Worm (Caenorhabditis elegans) whole organism, young adult: ENCODE data around the gene bath-10.

Source experiments
- B0035.1 ChIP-seq: sonication (generic microtip); optimal IDR thresholded peaks from 2 replicates; lab custom pipeline; 2016; ENCODE audit warnings: missing genetic modification characterization, mild to moderate bottlenecking, missing compliant biosample characterization, missing genotype, missing genetic modification reagents
- B0261.1 ChIP-seq: sonication (generic microtip); optimal IDR thresholded peaks from 2 replicates; lab custom pipeline; 2016; ENCODE audit warnings: mild to moderate bottlenecking, missing genetic modification characterization, moderate library complexity, missing compliant biosample characterization
- D2030.7 ChIP-seq: fragments of 200-800 bp; sonication (Bioruptor generic); IDR thresholded peaks from 2 replicates; pipeline ENCODE4 v1.3.6; 2022; ENCODE audit warnings: missing genetic modification reagents, missing genetic modification characterization, missing compliant biosample characterization
- F22D6.2 ChIP-seq: sonication (generic microtip); optimal IDR thresholded peaks from 2 replicates; lab custom pipeline; 2016; ENCODE audit warnings: mild to moderate bottlenecking, missing genetic modification characterization, missing compliant biosample characterization
- F49E8.2 ChIP-seq: sonication (generic microtip); optimal IDR thresholded peaks from 3 replicates; lab custom pipeline; 2017; ENCODE audit warnings: missing genetic modification characterization, mild to moderate bottlenecking, missing compliant biosample characterization, antibody characterized with exemption, moderate library complexity; ENCODE audit not compliant: insufficient read depth
- F57A8.1 ChIP-seq: fragments of 200-800 bp; sonication (Bioruptor generic); optimal IDR thresholded peaks from 2 replicates; lab custom pipeline; 2018; ENCODE audit warnings: mild to moderate bottlenecking, missing genetic modification characterization, moderate library complexity, missing compliant biosample characterization
- F57C9.4 ChIP-seq: sonication (generic microtip); optimal IDR thresholded peaks from 2 replicates; lab custom pipeline; 2017; ENCODE audit warnings: mild to moderate bottlenecking, missing genetic modification characterization, missing compliant biosample characterization
- T07F8.4 ChIP-seq: sonication (generic microtip); optimal IDR thresholded peaks from 2 replicates; lab custom pipeline; 2016; ENCODE audit warnings: mild to moderate bottlenecking, missing genetic modification characterization, moderate library complexity, missing compliant biosample characterization
- T26A5.8 ChIP-seq: sonication (generic microtip); optimal IDR thresholded peaks from 2 replicates; lab custom pipeline; 2016; ENCODE audit warnings: missing genetic modification characterization, missing compliant biosample characterization
- Y67H2A.10 ChIP-seq: fragments of 200-800 bp; sonication (Bioruptor generic); conservative IDR thresholded peaks from 2 replicates; pipeline ENCODE4 v1.3.6; 2022; ENCODE audit warnings: missing genetic modification reagents, missing genetic modification characterization, missing compliant biosample characterization
- Y79H2A.3 ChIP-seq: fragments of 200-800 bp; sonication (Bioruptor generic); conservative IDR thresholded peaks from 2 replicates; pipeline ENCODE4 v1.3.6; 2022; ENCODE audit warnings: missing genetic modification reagents, missing genetic modification characterization, missing compliant biosample characterization
- aptf-3 ChIP-seq: fragments of 200-800 bp; sonication (Bioruptor generic); IDR thresholded peaks from 2 replicates; pipeline ENCODE4 v1.3.6; 2022; ENCODE audit warnings: missing genetic modification characterization, missing compliant biosample characterization
- attf-3 ChIP-seq: fragments of 200-800 bp; sonication (Bioruptor generic); conservative IDR thresholded peaks from 2 replicates; pipeline ENCODE4 v1.3.6; 2022; ENCODE audit warnings: missing genetic modification reagents, missing genetic modification characterization, missing compliant biosample characterization
- ceh-100 ChIP-seq: fragments of 200-800 bp; sonication (Bioruptor generic); IDR thresholded peaks from 2 replicates; pipeline ENCODE4 v1.3.6; 2022; ENCODE audit warnings: missing genetic modification reagents, missing genetic modification characterization, missing compliant biosample characterization
- ceh-27 ChIP-seq: fragments of 200-800 bp; sonication (Bioruptor generic); optimal IDR thresholded peaks from 2 replicates; lab custom pipeline; 2018; ENCODE audit warnings: mild to moderate bottlenecking, missing genetic modification characterization, moderate library complexity, missing compliant biosample characterization
- ceh-91 ChIP-seq: fragments of 200-800 bp; sonication (Bioruptor generic); IDR thresholded peaks from 2 replicates; pipeline ENCODE4 v1.3.6; 2022; ENCODE audit warnings: missing genetic modification reagents, missing genetic modification characterization, missing compliant biosample characterization
- chd-7 ChIP-seq: sonication (generic microtip); optimal IDR thresholded peaks from 2 replicates; lab custom pipeline; 2016; ENCODE audit warnings: mild to moderate bottlenecking, missing genetic modification characterization, moderate library complexity, missing compliant biosample characterization
- die-1 ChIP-seq: sonication (generic microtip); optimal IDR thresholded peaks from 2 replicates; lab custom pipeline; 2016; ENCODE audit warnings: missing genotype, mild to moderate bottlenecking, missing genetic modification characterization, missing compliant biosample characterization
- efl-1 ChIP-seq: fragments of 150-350 bp; optimal IDR thresholded peaks from 2 replicates; lab custom pipeline; 2014; ENCODE audit warnings: missing biosample characterization, missing genetic modification reagents, missing genetic modification characterization
- him-1 ChIP-seq: sonication (generic microtip); optimal IDR thresholded peaks from 2 replicates; lab custom pipeline; 2016; ENCODE audit warnings: missing genotype, missing genetic modification reagents, missing genetic modification characterization, missing compliant biosample characterization
- hlh-12 ChIP-seq: sonication (generic microtip); optimal IDR thresholded peaks from 2 replicates; lab custom pipeline; 2016; ENCODE audit warnings: missing genetic modification characterization, missing compliant biosample characterization
- hmg-1.2 ChIP-seq: fragments of 200-800 bp; sonication (Bioruptor generic); IDR thresholded peaks from 2 replicates; pipeline ENCODE4 v1.3.6; 2022; ENCODE audit warnings: missing genetic modification reagents, missing genetic modification characterization, missing compliant biosample characterization
- lin-54 ChIP-seq: fragments of 200-800 bp; sonication (Bioruptor generic); optimal IDR thresholded peaks from 2 replicates; lab custom pipeline; 2018; ENCODE audit warnings: mild to moderate bottlenecking, missing genetic modification characterization, missing compliant biosample characterization
- lsl-1 ChIP-seq: fragments of 200-800 bp; sonication (Bioruptor generic); optimal IDR thresholded peaks from 2 replicates; lab custom pipeline; 2018; ENCODE audit warnings: mild to moderate bottlenecking, missing genetic modification characterization, moderate library complexity, missing compliant biosample characterization
- lsy-27 ChIP-seq: sonication (generic microtip); optimal IDR thresholded peaks from 2 replicates; lab custom pipeline; 2017; ENCODE audit warnings: missing genetic modification characterization, mild to moderate bottlenecking, missing compliant biosample characterization, antibody characterized with exemption, missing genotype, borderline replicate concordance; ENCODE audit not compliant: insufficient read depth
- madf-3 ChIP-seq: fragments of 200-800 bp; sonication (Bioruptor generic); IDR thresholded peaks from 2 replicates; pipeline ENCODE4 v1.3.6; 2022; ENCODE audit warnings: missing genetic modification reagents, missing genetic modification characterization, missing compliant biosample characterization
- madf-6 ChIP-seq: fragments of 200-800 bp; sonication (Bioruptor generic); IDR thresholded peaks from 2 replicates; pipeline ENCODE4 v1.3.6; 2022; ENCODE audit warnings: missing genetic modification reagents, missing genetic modification characterization, missing compliant biosample characterization
- madf-8 ChIP-seq: fragments of 200-800 bp; sonication (Bioruptor generic); conservative IDR thresholded peaks from 2 replicates; pipeline ENCODE4 v1.3.6; 2022; ENCODE audit warnings: missing genetic modification reagents, missing genetic modification characterization, missing compliant biosample characterization
- mel-28 ChIP-seq: sonication (generic microtip); optimal IDR thresholded peaks from 2 replicates; lab custom pipeline; 2016; ENCODE audit warnings: borderline replicate concordance, mild to moderate bottlenecking, missing genetic modification characterization, missing compliant biosample characterization
- mes-4 ChIP-seq: sonication (generic microtip); optimal IDR thresholded peaks from 2 replicates; lab custom pipeline; 2016; ENCODE audit warnings: missing genotype, missing genetic modification characterization, missing compliant biosample characterization
- rec-8 ChIP-seq, 2 experiments: sonication (generic microtip); optimal IDR thresholded peaks; 2 replicates each; lab custom pipeline; 2016; ENCODE audit warnings: mild to moderate bottlenecking in 2 of 2, missing genetic modification characterization in 2 of 2, missing genetic modification reagents in 2 of 2, missing genotype in 2 of 2, missing biosample characterization in 1 of 2, missing compliant biosample characterization in 1 of 2, moderate library complexity in 1 of 2
- snpc-1.1 ChIP-seq: sonication (generic microtip); optimal IDR thresholded peaks from 2 replicates; lab custom pipeline; 2017; ENCODE audit warnings: missing genetic modification characterization, mild to moderate bottlenecking, missing compliant biosample characterization, antibody characterized with exemption, moderate library complexity, missing genotype, missing genetic modification reagents; ENCODE audit not compliant: insufficient read depth
- snpc-1.3 ChIP-seq: sonication (generic microtip); optimal IDR thresholded peaks from 2 replicates; lab custom pipeline; 2017; ENCODE audit warnings: missing genetic modification characterization, mild to moderate bottlenecking, missing compliant biosample characterization, antibody characterized with exemption, moderate library complexity, missing genotype, missing genetic modification reagents; ENCODE audit not compliant: insufficient read depth
- sptf-2 ChIP-seq: fragments of 200-800 bp; sonication (Bioruptor generic); optimal IDR thresholded peaks from 2 replicates; lab custom pipeline; 2018; ENCODE audit warnings: mild to moderate bottlenecking, missing genetic modification characterization, missing compliant biosample characterization
- tbp1 ChIP-seq: fragments of 200-800 bp; sonication (Bioruptor generic); optimal IDR thresholded peaks from 2 replicates; lab custom pipeline; 2018; ENCODE audit warnings: mild to moderate bottlenecking, missing genetic modification characterization, missing compliant biosample characterization
- unc-62 ChIP-seq: fragments of 150-350 bp; optimal IDR thresholded peaks from 2 replicates; lab custom pipeline; 2014; ENCODE audit warnings: missing biosample characterization, missing genetic modification reagents, missing genetic modification characterization
- zim-3 ChIP-seq: sonication (generic microtip); optimal IDR thresholded peaks from 2 replicates; lab custom pipeline; 2017; ENCODE audit warnings: mild to moderate bottlenecking, missing genetic modification characterization, moderate library complexity, missing compliant biosample characterization
- ztf-6 ChIP-seq: fragments of 200-800 bp; sonication (Bioruptor generic); IDR thresholded peaks from 2 replicates; pipeline ENCODE4 v1.3.6; 2022; ENCODE audit warnings: missing genetic modification reagents, missing genetic modification characterization, missing compliant biosample characterization

bath-10 gene

DNA sequence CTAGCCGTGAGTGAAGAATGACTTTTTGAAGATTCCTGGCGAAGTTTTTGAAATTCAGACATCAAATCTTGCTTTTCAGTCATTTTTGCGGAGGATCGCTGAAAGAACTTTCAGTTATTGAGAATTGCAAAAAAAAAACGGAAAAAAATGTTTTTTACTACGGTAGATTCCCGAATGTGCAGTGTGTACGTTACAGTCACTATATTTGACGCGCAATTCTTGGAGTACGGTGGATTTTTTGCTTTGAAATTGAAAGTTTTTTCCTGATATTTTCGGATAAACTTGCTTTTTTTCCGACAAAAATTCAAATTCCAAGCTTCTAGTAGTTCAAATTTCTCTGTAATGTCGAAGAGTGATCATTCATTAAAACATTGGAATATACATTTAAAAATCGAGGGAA lies 32.9 kb upstream of the bath-10 start, which contains the start of gene F14D2.11:
Gene F14D2.11, minus strand, starts transcription at position 101 of the 400 bp plus-strand sequence.
- TF ChIP-seq B0035.1 (no peak), tbp1 (no peak), lsl-1 (GFP tag; lab: Kevin White, UChicago) (peak; percentile 68), die-1 (tag; lab: Kevin White, UChicago) (no peak), snpc-1.1 (no peak), madf-3 (GFP tag; lab: Robert Waterston, UW) (0 out of 2 replicates have a peak, but pooled peaks have one; percentile 21), ztf-6 (GFP tag; lab: Robert Waterston, UW) (no peak), T07F8.4 (no peak), ceh-27 (GFP tag; lab: Kevin White, UChicago) (no peak)

DNA sequence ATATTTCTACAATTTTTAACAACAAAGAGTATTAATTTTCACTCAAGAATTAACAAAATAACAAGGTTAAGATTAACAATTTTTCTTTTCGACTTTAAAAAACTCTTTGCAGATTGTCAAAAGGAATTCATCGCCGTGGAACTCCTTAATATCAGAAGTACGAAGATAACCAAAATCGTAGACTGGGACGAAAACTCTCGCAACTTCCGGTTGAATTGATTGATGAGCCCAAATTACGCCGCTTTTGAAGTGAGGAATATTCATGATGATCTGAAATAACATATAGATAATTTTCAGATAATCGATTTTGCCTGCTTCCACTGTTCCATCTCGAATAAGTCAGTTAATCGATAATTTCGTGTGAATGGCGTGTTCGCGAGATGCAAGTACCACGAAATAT lies 31.2 kb upstream of the bath-10 start, which contains the start of gene F14D2.15:
Gene F14D2.15, minus strand, starts transcription at position 101 of the 400 bp plus-strand sequence.
- TF ChIP-seq zim-3 (tag; lab: Kevin White, UChicago) (no peak), lsy-27 (tag; lab: Kevin White, UChicago) (no peak), him-1 (tag; lab: Kevin White, UChicago) (no peak), efl-1 (GFP tag; lab: Kevin White, UChicago) (no peak), unc-62 (GFP tag; lab: Kevin White, UChicago) (no peak), B0261.1 (tag; lab: Kevin White, UChicago) (no peak), hlh-12 (tag; lab: Kevin White, UChicago) (no peak), Y67H2A.10 (no peak), T26A5.8 (tag; lab: Kevin White, UChicago) (no peak), chd-7 (tag; lab: Kevin White, UChicago) (no peak)

DNA sequence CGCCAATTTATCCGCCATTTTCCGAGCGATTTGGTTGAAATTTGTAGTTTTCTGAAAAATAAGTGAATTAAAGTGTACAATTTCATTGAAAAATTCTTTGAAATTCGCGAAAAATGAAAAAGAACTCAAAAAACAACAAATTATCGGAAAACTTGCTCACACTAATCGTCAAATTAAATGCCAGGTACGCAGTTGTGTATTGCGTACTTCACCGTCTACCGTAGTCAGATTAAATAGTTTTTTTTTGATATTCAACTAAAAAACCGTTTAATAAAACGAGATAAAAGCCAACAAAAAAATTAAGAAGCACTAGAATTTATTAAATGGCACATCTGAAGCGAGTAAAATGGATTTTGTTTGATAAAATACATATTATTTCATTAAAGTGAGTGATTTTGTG lies 30.0 kb upstream of the bath-10 start, which contains the start of gene bath-28:
Gene bath-28, minus strand, starts transcription at position 51 of the 400 bp plus-strand sequence.
- TF ChIP-seq aptf-3 (no peak), lsl-1 (GFP tag; lab: Kevin White, UChicago) (peak; percentile 72), madf-6 (GFP tag; lab: Robert Waterston, UW) (peak; percentile 54; the same call in 1 of the 2 replicates), F22D6.2 (tag; lab: Kevin White, UChicago) (no peak), D2030.7 (peak; percentile 36; the same call in 1 of the 2 replicates), ceh-27 (GFP tag; lab: Kevin White, UChicago) (no peak)

DNA sequence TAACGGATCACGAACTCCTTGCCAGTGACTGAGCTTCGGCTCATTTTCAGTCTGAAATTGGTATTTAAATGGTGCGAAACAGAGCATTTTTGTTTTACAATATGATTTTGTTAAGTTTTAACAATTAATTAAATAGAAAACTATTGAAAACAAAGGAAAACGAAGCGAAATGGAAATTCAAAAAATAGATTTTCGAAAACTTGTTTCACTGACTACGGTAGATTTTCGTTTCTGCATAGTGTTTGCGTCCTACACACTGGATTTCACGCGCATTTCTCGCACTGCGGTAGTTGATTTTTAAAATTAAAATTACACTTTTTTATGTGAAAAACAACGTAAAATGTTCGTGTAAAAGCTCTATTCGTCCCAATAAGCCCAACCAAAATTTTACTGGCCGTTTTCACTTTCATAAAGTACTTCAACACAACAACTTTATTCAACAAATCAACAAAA lies 28.5 kb upstream of the bath-10 start, which contains the start of gene bath-30:
Gene bath-30, minus strand, starts transcription at position 51 of the 453 bp plus-strand sequence.
- TF ChIP-seq D2030.7: peak; percentile 40
- TF ChIP-seq snpc-1.1: peak; percentile 13
- TF ChIP-seq madf-6 (GFP tag; lab: Robert Waterston, UW): peak; percentile 52
- TF ChIP-seq lsl-1 (GFP tag; lab: Kevin White, UChicago): peak; percentile 81
- TF ChIP-seq ceh-91: 0 out of 2 replicates have a peak, but pooled peaks have one; percentile 24
- TF ChIP-seq ceh-100 (GFP tag; lab: Robert Waterston, UW): no peak
- peak; percentile 13 for TF ChIP-seq F49E8.2
- no peak for TF ChIP-seq Y79H2A.3 (GFP tag; lab: Robert Waterston, UW)

DNA sequence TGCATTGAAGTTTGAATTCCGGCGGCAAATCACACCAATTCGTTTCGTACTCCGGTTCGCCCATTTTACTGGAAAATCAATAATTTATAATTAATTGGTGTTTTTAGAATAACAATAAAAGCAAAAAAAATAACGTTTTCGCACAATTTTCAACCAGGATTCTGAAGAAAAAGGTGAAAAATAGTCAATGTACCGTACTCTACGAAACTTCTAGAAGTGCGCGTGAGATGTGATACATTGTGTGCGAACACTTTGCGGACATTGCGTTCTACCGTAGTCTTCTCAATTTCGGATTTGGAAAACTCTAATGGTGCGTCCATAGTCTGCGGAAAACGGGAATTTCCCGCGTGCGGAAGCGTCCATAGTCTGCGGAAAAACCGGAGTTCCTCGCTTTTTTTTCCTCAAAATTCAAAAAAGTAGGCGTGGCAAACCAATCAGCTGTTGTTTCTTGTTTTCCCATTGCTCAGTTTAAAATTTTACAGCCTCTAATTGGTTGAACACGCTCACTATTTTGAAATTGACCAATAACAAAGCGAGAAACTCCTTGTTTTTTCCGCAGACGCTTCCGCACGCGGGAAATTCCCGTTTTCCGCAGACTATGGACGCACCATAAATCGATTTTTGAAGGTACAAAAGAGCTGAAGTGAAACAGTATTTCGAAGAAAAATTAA lies 26.8 kb upstream of the bath-10 start, which contains the start of the genes F14D2.14 and bath-29:
Gene F14D2.14, minus strand, starts transcription at position 51 of the 671 bp plus-strand sequence.
Gene bath-29, plus strand, starts transcription at position 621 of the 671 bp plus-strand sequence.
- peak; percentile 84 for TF ChIP-seq madf-6 (GFP tag; lab: Robert Waterston, UW)
- TF ChIP-seq mel-28 (tag; lab: Kevin White, UChicago): no peak
- no peak for TF ChIP-seq mes-4
- TF ChIP-seq F57A8.1 (GFP tag; lab: Kevin White, UChicago): no peak
- TF ChIP-seq rec-8 (tag; optimal IDR thresholded peaks at IDR 0.05; lab: Kevin White, UChicago): no peak
- TF ChIP-seq T07F8.4: no peak
- no peak for TF ChIP-seq lsy-27 (tag; lab: Kevin White, UChicago)
- no peak for TF ChIP-seq snpc-1.3 (tag; lab: Kevin White, UChicago)
- TF ChIP-seq attf-3 (GFP tag; lab: Robert Waterston, UW): no peak
- no peak for TF ChIP-seq ceh-100 (GFP tag; lab: Robert Waterston, UW)
- TF ChIP-seq madf-8 (GFP tag; lab: Robert Waterston, UW): 0 out of 2 replicates have a peak, but pooled peaks have one; percentile 45
- TF ChIP-seq D2030.7: peak; percentile 51
- no peak for TF ChIP-seq sptf-2 (GFP tag; lab: Kevin White, UChicago)
- no peak for TF ChIP-seq lin-54 (GFP tag; lab: Kevin White, UChicago)
- no peak for TF ChIP-seq F57C9.4
- peak; percentile 71 for TF ChIP-seq lsl-1 (GFP tag; lab: Kevin White, UChicago)
- TF ChIP-seq hmg-1.2 (GFP tag; lab: Robert Waterston, UW): 0 out of 2 replicates have a peak, but pooled peaks have one; percentile 5
